Fruit fly (Drosophila melanogaster) whole organism, embryonic: ENCODE results near the gene CG45081.

ENCODE experiments used
- Asciz ChIP-seq: fragments of 200-800 bp; sonication (Bioruptor generic); optimal IDR thresholded peaks from 2 replicates; lab custom pipeline; 2017; ENCODE audit warnings: missing biosample characterization, mild to moderate bottlenecking, missing genetic modification characterization, missing genetic modification reagents
- CG10267 ChIP-seq: fragments of 200-800 bp; sonication (Bioruptor generic); optimal IDR thresholded peaks from 2 replicates; lab custom pipeline; 2018; ENCODE audit warnings: missing biosample characterization, mild to moderate bottlenecking, missing genetic modification characterization, moderate library complexity
- CG10366 ChIP-seq: fragments of 200-800 bp; sonication (Bioruptor generic); IDR thresholded peaks from 2 replicates; pipeline ENCODE4 v1.3.6; 2022; ENCODE audit warnings: missing biosample characterization, missing genetic modification characterization
- CG11398 ChIP-seq: fragments of 200-800 bp; sonication (Bioruptor generic); optimal IDR thresholded peaks from 2 replicates; lab custom pipeline; 2016; ENCODE audit warnings: missing biosample characterization, missing genetic modification characterization
- CG11695 ChIP-seq: fragments of 200-800 bp; sonication (Bioruptor generic); IDR thresholded peaks from 3 replicates; pipeline ENCODE4 v1.3.6; 2022; ENCODE audit warnings: missing biosample characterization, missing genetic modification characterization
- CG12391 ChIP-seq: fragments of 200-800 bp; sonication (Bioruptor generic); optimal IDR thresholded peaks from 3 replicates; lab custom pipeline; 2018; ENCODE audit warnings: missing biosample characterization, mild to moderate bottlenecking, missing genetic modification characterization, moderate library complexity
- CG12659 ChIP-seq: fragments of 200-800 bp; sonication (Bioruptor generic); optimal IDR thresholded peaks from 3 replicates; lab custom pipeline; 2017; ENCODE audit warnings: mild to moderate bottlenecking, missing biosample characterization, missing genetic modification reagents, missing genetic modification characterization
- CG12769 ChIP-seq: fragments of 200-800 bp; sonication (Bioruptor generic); optimal IDR thresholded peaks from 2 replicates; lab custom pipeline; 2019; ENCODE audit warnings: missing biosample characterization, mild to moderate bottlenecking, missing genetic modification characterization, moderate library complexity
- CG13775 ChIP-seq: fragments of 200-800 bp; sonication (Bioruptor generic); optimal IDR thresholded peaks from 3 replicates; lab custom pipeline; 2017; ENCODE audit warnings: missing biosample characterization, mild to moderate bottlenecking, missing genetic modification characterization
- CG14014 ChIP-seq: fragments of 200-800 bp; sonication (Bioruptor generic); IDR thresholded peaks from 2 replicates; pipeline ENCODE4 v1.3.6; 2022; ENCODE audit warnings: missing biosample characterization, missing genetic modification characterization
- CG2116 ChIP-seq: fragments of 200-800 bp; sonication (Bioruptor generic); optimal IDR thresholded peaks from 3 replicates; lab custom pipeline; 2018; ENCODE audit warnings: missing biosample characterization, mild to moderate bottlenecking, missing genetic modification characterization
- CG2678 ChIP-seq: fragments of 200-800 bp; sonication (Bioruptor generic); optimal IDR thresholded peaks from 3 replicates; lab custom pipeline; 2019; ENCODE audit warnings: missing biosample characterization, mild to moderate bottlenecking, missing genetic modification characterization, moderate library complexity
- CG2712 ChIP-seq: fragments of 200-800 bp; optimal IDR thresholded peaks from 3 replicates; lab custom pipeline; 2019; ENCODE audit warnings: missing biosample characterization, mild to moderate bottlenecking, missing genetic modification characterization, moderate library complexity
- CG4404 ChIP-seq: fragments of 200-800 bp; sonication (Bioruptor generic); IDR thresholded peaks from 2 replicates; pipeline ENCODE4 v1.3.6; 2022; ENCODE audit warnings: missing biosample characterization, missing genetic modification characterization
- CG4730 ChIP-seq: fragments of 200-800 bp; sonication (Bioruptor generic); IDR thresholded peaks from 2 replicates; pipeline ENCODE4 v1.3.6; 2022; ENCODE audit warnings: missing biosample characterization, missing genetic modification characterization
- CG8388 ChIP-seq: fragments of 200-800 bp; sonication (Bioruptor generic); optimal IDR thresholded peaks from 2 replicates; lab custom pipeline; 2019; ENCODE audit warnings: missing biosample characterization, mild to moderate bottlenecking, missing genetic modification characterization, moderate library complexity
- CG8924 ChIP-seq: fragments of 200-800 bp; optimal IDR thresholded peaks from 3 replicates; lab custom pipeline; 2019; ENCODE audit warnings: missing biosample characterization, mild to moderate bottlenecking, missing genetic modification characterization, moderate library complexity
- CG9727 ChIP-seq: fragments of 200-800 bp; sonication (Bioruptor generic); optimal IDR thresholded peaks from 3 replicates; lab custom pipeline; 2017; ENCODE audit warnings: missing biosample characterization, mild to moderate bottlenecking, missing genetic modification characterization
- D19A ChIP-seq: fragments of 200-800 bp; optimal IDR thresholded peaks from 3 replicates; lab custom pipeline; 2019; ENCODE audit warnings: missing biosample characterization, mild to moderate bottlenecking, missing genetic modification characterization, moderate library complexity
- Dll ChIP-seq: fragments of 200-800 bp; sonication (Bioruptor generic); IDR thresholded peaks from 4 replicates; pipeline ENCODE4 v1.3.6; 2022; ENCODE audit warnings: missing biosample characterization, missing genetic modification characterization; ENCODE audit not compliant: partially characterized antibody
- E2f2 ChIP-seq: fragments of 200-800 bp; sonication (Bioruptor generic); IDR thresholded peaks from 2 replicates; pipeline ENCODE4 v1.3.6; 2022; ENCODE audit warnings: missing biosample characterization, missing genetic modification characterization
- Hmr ChIP-seq: fragments of 200-800 bp; sonication (Bioruptor generic); optimal IDR thresholded peaks from 3 replicates; lab custom pipeline; 2017; ENCODE audit warnings: mild to moderate bottlenecking, missing biosample characterization, missing genetic modification reagents, missing genetic modification characterization
- Meics ChIP-seq: fragments of 200-800 bp; sonication (Bioruptor generic); optimal IDR thresholded peaks from 2 replicates; lab custom pipeline; 2017; ENCODE audit warnings: missing biosample characterization, mild to moderate bottlenecking, missing genetic modification characterization
- Mes4 ChIP-seq: fragments of 200-800 bp; sonication (Bioruptor generic); optimal IDR thresholded peaks from 2 replicates; lab custom pipeline; 2016; ENCODE audit warnings: missing biosample characterization, missing genetic modification characterization
- Oli ChIP-seq: fragments of 200-800 bp; sonication (Bioruptor generic); optimal IDR thresholded peaks from 2 replicates; lab custom pipeline; 2018; ENCODE audit warnings: missing biosample characterization, mild to moderate bottlenecking, missing genetic modification characterization, moderate library complexity
- Sox102F ChIP-seq: fragments of 200-800 bp; sonication (Bioruptor generic); optimal IDR thresholded peaks from 2 replicates; lab custom pipeline; 2018; ENCODE audit warnings: missing biosample characterization, mild to moderate bottlenecking, missing genetic modification characterization, moderate library complexity
- Sry-β ChIP-seq: fragments of 200-800 bp; sonication (Bioruptor generic); optimal IDR thresholded peaks from 2 replicates; lab custom pipeline; 2018; ENCODE audit warnings: missing biosample characterization, mild to moderate bottlenecking, missing genetic modification characterization, moderate library complexity
- abd-A ChIP-seq: fragments of 200-800 bp; sonication (Bioruptor generic); optimal IDR thresholded peaks from 3 replicates; lab custom pipeline; 2019; ENCODE audit warnings: missing biosample characterization, mild to moderate bottlenecking, missing genetic modification characterization, moderate library complexity
- al ChIP-seq: fragments of 200-800 bp; sonication (Bioruptor generic); IDR thresholded peaks from 2 replicates; pipeline ENCODE4 v1.3.6; 2022; ENCODE audit warnings: missing biosample characterization, missing genetic modification characterization
- ap ChIP-seq: fragments of 200-800 bp; sonication (Bioruptor generic); IDR thresholded peaks from 2 replicates; pipeline ENCODE4 v1.3.6; 2022; ENCODE audit warnings: missing biosample characterization, missing genetic modification characterization
- caup ChIP-seq: fragments of 200-800 bp; sonication (Bioruptor generic); optimal IDR thresholded peaks from 3 replicates; lab custom pipeline; 2017; ENCODE audit warnings: missing biosample characterization, mild to moderate bottlenecking, missing genetic modification characterization, moderate library complexity; ENCODE audit not compliant: severe bottlenecking
- chif ChIP-seq, 2 experiments: fragments of 200-800 bp; sonication (Bioruptor generic); optimal IDR thresholded peaks; 3 replicates each; lab custom pipeline; 2016; ENCODE audit warnings: missing biosample characterization in 2 of 2, missing genetic modification characterization in 2 of 2
- dysf ChIP-seq: fragments of 200-800 bp; sonication (Bioruptor generic); IDR thresholded peaks from 3 replicates; pipeline ENCODE4 v1.3.6; 2022; ENCODE audit warnings: missing biosample characterization, missing genetic modification characterization
- esg ChIP-seq: fragments of 200-800 bp; sonication (Bioruptor generic); conservative IDR thresholded peaks from 2 replicates; pipeline ENCODE4 v1.3.6; 2022; ENCODE audit warnings: missing biosample characterization, missing genetic modification characterization
- eve ChIP-seq, 2 experiments: fragments of >200 bp; optimal IDR thresholded peaks; 2 replicates each; lab custom pipeline; 2017; ENCODE audit warnings: missing biosample characterization in 2 of 2, missing genetic modification characterization in 2 of 2
- ind ChIP-seq: fragments of 200-800 bp; sonication (Bioruptor generic); optimal IDR thresholded peaks from 3 replicates; lab custom pipeline; 2016; ENCODE audit warnings: missing biosample characterization, missing genetic modification characterization
- nerfin-1 ChIP-seq: fragments of 200-800 bp; sonication (Bioruptor generic); optimal IDR thresholded peaks from 3 replicates; lab custom pipeline; 2019; ENCODE audit warnings: missing biosample characterization, mild to moderate bottlenecking, missing genetic modification characterization, moderate library complexity
- prd ChIP-seq, 3 experiments: fragments of >200 bp in 2 of 3; fragments of 200-800 bp in 1 of 3; sonication (Bioruptor generic) in 1 of 3; optimal IDR thresholded peaks in 2 of 3; IDR thresholded peaks in 1 of 3; 2 replicates in 2 of 3; 3 replicates in 1 of 3; pipeline versions ENCODE4 v1.3.6 to Lab custom; 2017 to 2022; ENCODE audit warnings: missing biosample characterization in 1 of 3, missing genetic modification characterization in 1 of 3
- rib ChIP-seq: fragments of 200-800 bp; sonication (Bioruptor generic); IDR thresholded peaks from 2 replicates; pipeline ENCODE4 v1.3.6; 2022; ENCODE audit warnings: missing biosample characterization, missing genetic modification characterization
- row ChIP-seq: fragments of 200-800 bp; sonication (Bioruptor generic); IDR thresholded peaks from 3 replicates; pipeline ENCODE4 v1.3.6; 2022; ENCODE audit warnings: missing biosample characterization, missing genetic modification characterization
- schlank ChIP-seq: fragments of 200-800 bp; sonication (Bioruptor generic); optimal IDR thresholded peaks from 2 replicates; lab custom pipeline; 2018; ENCODE audit warnings: missing biosample characterization, mild to moderate bottlenecking, missing genetic modification characterization
- sd ChIP-seq: fragments of 200-800 bp; sonication (Bioruptor generic); optimal IDR thresholded peaks from 3 replicates; lab custom pipeline; 2018; ENCODE audit warnings: missing biosample characterization, mild to moderate bottlenecking, missing genetic modification characterization, moderate library complexity
- tgo ChIP-seq: fragments of 200-800 bp; sonication (Bioruptor generic); IDR thresholded peaks from 3 replicates; pipeline ENCODE4 v1.3.6; 2022; ENCODE audit warnings: missing biosample characterization, missing genetic modification characterization
- unc-4 ChIP-seq: fragments of 200-800 bp; sonication (Bioruptor generic); IDR thresholded peaks from 2 replicates; pipeline ENCODE4 v1.3.6; 2022; ENCODE audit warnings: missing biosample characterization, missing genetic modification characterization; ENCODE audit not compliant: partially characterized antibody
- unpg ChIP-seq: fragments of 200-800 bp; sonication (Bioruptor generic); optimal IDR thresholded peaks from 3 replicates; lab custom pipeline; 2018; ENCODE audit warnings: missing biosample characterization, mild to moderate bottlenecking, missing genetic modification characterization, moderate library complexity
- vvl ChIP-seq: fragments of 200-800 bp; sonication (Bioruptor generic); IDR thresholded peaks from 2 replicates; pipeline ENCODE4 v1.3.6; 2022; ENCODE audit warnings: missing biosample characterization, missing genetic modification characterization

The CG45081 gene

DNA sequence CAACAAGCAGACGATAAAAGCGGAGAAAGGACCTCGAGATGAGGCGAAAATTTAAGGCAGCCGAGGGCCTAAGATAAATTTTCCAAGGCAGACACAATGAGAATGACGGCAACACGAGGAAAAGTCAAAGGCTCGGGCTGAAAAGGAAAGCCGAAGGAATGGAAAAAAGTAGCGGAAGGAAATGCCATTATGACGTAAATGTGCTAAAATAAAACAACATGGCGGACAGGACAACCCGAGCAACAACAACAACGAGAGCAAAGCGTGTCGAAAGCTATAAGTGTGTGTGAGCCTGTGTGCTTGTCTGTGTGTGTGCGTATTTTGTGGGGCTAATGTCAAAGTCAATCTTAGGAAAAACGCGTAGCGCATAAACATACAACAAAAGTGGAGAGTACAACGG is 36.4 kb upstream of the CG45081 start (continued):
- TF ChIP-seq CG12769 (tag; lab: Kevin White, UChicago) (no peak), Dll (GFP tag; lab: Robert Waterston, UW) (no peak), al (no peak), CG2116 (no peak), abd-A (peak; percentile 96), CG11398 (no peak), CG13775 (GFP tag; lab: Kevin White, UChicago) (no peak), chif (GFP tag; optimal IDR thresholded peaks at IDR 0.05; lab: Kevin White, UChicago) (no peak), Sry-β (GFP tag; lab: Kevin White, UChicago) (no peak), schlank (tag; lab: Kevin White, UChicago) (no peak)
- TF ChIP-seq, all 482 proteins: peak for 11

- peak; percentile 6 for TF ChIP-seq CG10267 (tag; lab: Kevin White, UChicago)
- TF ChIP-seq row = peak; percentile 64
- TF ChIP-seq D19A (tag; lab: Kevin White, UChicago) = peak; percentile 18
- TF ChIP-seq E2f2 (GFP tag; lab: Robert Waterston, UW) = 0 out of 2 replicates have a peak, but pooled peaks have one; percentile 13
- peak; percentile 51 for TF ChIP-seq sd (tag; lab: Kevin White, UChicago)
- TF ChIP-seq CG8924 (tag; lab: Kevin White, UChicago) = peak; percentile 32
- no peak for TF ChIP-seq CG4730 (GFP tag; lab: Robert Waterston, UW)
- peak; percentile 45; the same call in 1 of the 3 replicates for TF ChIP-seq tgo
- TF ChIP-seq CG4404 (GFP tag; lab: Robert Waterston, UW) = no peak
- TF ChIP-seq CG2678 = peak; percentile 63
- peak; percentile 18 for TF ChIP-seq Oli (tag; lab: Kevin White, UChicago)
- peak; percentile 48 for TF ChIP-seq CG2712
- TF ChIP-seq unc-4 (GFP tag; lab: Robert Waterston, UW) = no peak
- peak; percentile 41; the same call in 1 of the 2 replicates for TF ChIP-seq CG14014 (GFP tag; lab: Robert Waterston, UW)
- peak; percentile 20 for TF ChIP-seq Asciz (GFP tag; lab: Kevin White, UChicago)
- peak; percentile 14 for TF ChIP-seq CG8388 (GFP tag; lab: Kevin White, UChicago)
- TF ChIP-seq CG10366 = peak; percentile 23
- no peak for TF ChIP-seq ap
- TF ChIP-seq ind (GFP tag; lab: Kevin White, UChicago) = peak; percentile 21
- peak; percentile 99 for TF ChIP-seq nerfin-1
- TF ChIP-seq caup = peak; percentile 28
- peak in 1 of 2 experiments; percentile 25 for TF ChIP-seq eve (GFP tag; optimal IDR thresholded peaks at IDR 0.05; lab: Kevin White, UChicago)
- TF ChIP-seq Meics (GFP tag; lab: Kevin White, UChicago) = peak; percentile 43
- TF ChIP-seq esg (GFP tag; lab: Robert Waterston, UW) = 0 out of 2 replicates have a peak, but pooled peaks have one; percentile 8
- peak; percentile 50 for TF ChIP-seq CG12391
- TF ChIP-seq unpg (GFP tag; lab: Kevin White, UChicago) = peak; percentile 50
- peak; percentile 59 for TF ChIP-seq Hmr (GFP tag; lab: Kevin White, UChicago)
- peak; percentile 47; the same call in 1 of the 2 replicates for TF ChIP-seq vvl
- TF ChIP-seq rib (GFP tag; lab: Robert Waterston, UW) = 0 out of 2 replicates have a peak, but pooled peaks have one; percentile 13
- TF ChIP-seq CG11695 = 0 out of 3 replicates have a peak, but pooled peaks have one; percentile 9
- no peak for TF ChIP-seq prd (optimal IDR thresholded peaks at IDR 0.05; lab: Kevin White, UChicago)
- peak; percentile 26; the same call in 1 of the 3 replicates for TF ChIP-seq prd (GFP tag; IDR thresholded peaks at IDR 0.05; lab: Robert Waterston, UW)
- TF ChIP-seq dysf (GFP tag; lab: Robert Waterston, UW) = 0 out of 3 replicates have a peak, but pooled peaks have one; percentile 31
- peak; percentile 43 for TF ChIP-seq CG9727 (GFP tag; lab: Kevin White, UChicago)
- TF ChIP-seq Sox102F (GFP tag; lab: Kevin White, UChicago) = peak; percentile 55
- no peak for TF ChIP-seq Mes4 (GFP tag; lab: Kevin White, UChicago)
- peak; percentile 18 for TF ChIP-seq CG12659 (GFP tag; lab: Kevin White, UChicago)
These were observed 34.9 kb upstream of the CG45081 start for dm6 chr3L:19230801-19231547.
